Fruit fly (Drosophila melanogaster): Measurements from ENCODE around the gene CG8813.

- no peak for TF ChIP-seq esn (GFP tag; optimal IDR thresholded peaks at IDR 0.05)
- no peak for TF ChIP-seq net (GFP tag; optimal IDR thresholded peaks at IDR 0.05)
- TF ChIP-seq salr (GFP tag; optimal IDR thresholded peaks at IDR 0.05): no peak
- TF ChIP-seq CG31627 (GFP tag; optimal IDR thresholded peaks at IDR 0.05): no peak
- no peak for TF ChIP-seq CG6854 (GFP tag; optimal IDR thresholded peaks at IDR 0.05)
- TF ChIP-seq CG16779 (tag; optimal IDR thresholded peaks at IDR 0.05): no peak
- no peak for TF ChIP-seq Eip93F (GFP tag; optimal IDR thresholded peaks at IDR 0.05)
- no peak for TF ChIP-seq Hr4 (GFP tag; optimal IDR thresholded peaks at IDR 0.05)
- TF ChIP-seq CG11294 (GFP tag; IDR thresholded peaks at IDR 0.05): no peak
- no peak for TF ChIP-seq CG6163 (GFP tag; IDR thresholded peaks at IDR 0.05)
- TF ChIP-seq cyc (GFP tag; optimal IDR thresholded peaks at IDR 0.05): no peak
Observed at dm6 chr2L:2909495-2909894, 40.0 kb downstream of the CG8813 start.

Data from whole organism, prepupa.